Fruit fly (Drosophila melanogaster) S2 (cell line): ENCODE results near the gene Sap47.

ENCODE experiments used
- CG8478 ChIP-seq: fragments of >200 bp; optimal IDR thresholded peaks from 2 replicates; lab custom pipeline; 2018
- CTCF ChIP-seq, 2 experiments: fragments of >200 bp; optimal IDR thresholded peaks; 2 replicates each; lab custom pipeline; 2018

Gene Sap47

DNA sequence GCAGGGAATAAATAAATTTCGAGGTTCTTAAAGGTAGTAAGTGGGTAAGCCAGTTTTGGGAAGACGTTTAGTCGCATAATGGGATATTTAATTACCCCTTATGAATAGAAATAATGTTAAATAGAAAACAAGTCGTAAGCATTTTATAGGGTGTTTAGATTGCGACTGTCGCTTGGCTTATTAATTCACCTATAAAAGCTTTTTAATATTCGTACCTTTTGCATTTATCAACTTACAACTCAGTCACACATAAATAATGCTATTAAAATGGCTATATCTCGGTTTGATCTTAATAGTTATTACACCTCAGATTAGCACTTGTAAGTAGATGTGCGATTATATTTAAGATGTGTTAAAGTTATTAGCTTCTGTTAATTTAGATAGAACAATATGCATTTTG, 9.6 kb upstream of the Sap47 start, which contains the start of gene CG34276:
TSS of gene CG34276 (plus strand) at position 301 of the 400 bp plus-strand sequence.
- no peak for TF ChIP-seq CG8478

DNA sequence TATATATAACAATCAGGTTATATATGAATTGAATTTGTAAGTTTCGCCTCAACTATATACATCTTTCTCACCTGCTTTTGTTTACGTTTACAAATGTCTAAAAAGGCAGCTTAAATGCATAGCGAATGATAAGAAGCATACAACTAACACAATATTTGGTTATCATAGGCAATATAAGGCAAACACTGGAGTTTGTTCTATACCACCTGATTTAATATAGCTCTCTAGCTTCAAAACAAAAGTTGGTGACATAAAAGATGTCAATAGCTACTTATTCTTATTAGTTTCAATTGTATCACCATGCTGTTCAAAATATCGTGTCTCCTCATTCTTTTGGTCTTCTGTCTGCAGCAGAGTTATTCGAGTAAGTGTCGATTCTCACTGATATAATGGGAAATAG, 9.0 kb upstream of the Sap47 start:
- no peak for TF ChIP-seq CG8478
- no peak for TF ChIP-seq CTCF (optimal IDR thresholded peaks at IDR 0.05; lab: Kevin White, UChicago)

DNA sequence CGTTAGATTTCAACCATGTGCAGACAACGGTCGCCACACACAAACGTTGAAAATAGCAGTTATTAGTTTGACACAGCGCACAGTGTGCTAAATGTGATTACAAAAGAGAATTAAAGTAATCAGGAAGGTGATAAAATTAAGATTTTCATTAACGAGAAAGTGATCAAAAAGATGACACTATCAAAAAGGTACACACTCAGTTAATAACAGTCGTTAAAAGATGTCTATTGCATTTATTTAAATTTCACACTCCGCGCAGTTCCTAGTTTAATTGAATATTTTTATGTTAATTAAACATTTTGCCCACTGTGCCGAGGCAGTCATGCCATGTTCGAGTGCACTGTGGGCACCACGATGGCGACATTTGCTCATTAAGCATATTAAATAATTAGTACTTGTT, 7.7 kb upstream of the Sap47 start:
- no peak for TF ChIP-seq CG8478
- no peak for TF ChIP-seq CTCF (optimal IDR thresholded peaks at IDR 0.05; lab: Kevin White, UChicago)

DNA sequence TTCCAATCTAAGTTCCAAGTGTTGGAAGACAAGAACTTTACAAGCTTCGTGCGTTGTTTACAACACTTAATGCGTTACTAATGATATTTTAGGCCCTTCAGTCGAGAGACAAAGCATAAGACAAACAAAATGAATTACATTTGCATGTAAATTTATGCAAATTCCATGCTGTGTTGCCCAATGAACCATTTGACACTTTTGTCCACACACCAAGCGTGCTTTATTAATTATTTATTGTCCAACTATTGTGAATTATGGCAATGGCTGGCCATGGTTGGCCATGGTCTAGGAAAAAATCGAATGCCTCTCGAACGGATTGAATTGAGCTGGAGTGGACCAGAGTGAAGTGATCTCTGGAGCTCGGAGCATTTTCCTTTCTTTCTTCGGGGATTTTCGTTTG, 6.8 kb upstream of the Sap47 start:
- TF ChIP-seq CTCF (optimal IDR thresholded peaks at IDR 0.05; lab: Kevin White, UChicago), result no peak
- TF ChIP-seq CG8478, result no peak

DNA sequence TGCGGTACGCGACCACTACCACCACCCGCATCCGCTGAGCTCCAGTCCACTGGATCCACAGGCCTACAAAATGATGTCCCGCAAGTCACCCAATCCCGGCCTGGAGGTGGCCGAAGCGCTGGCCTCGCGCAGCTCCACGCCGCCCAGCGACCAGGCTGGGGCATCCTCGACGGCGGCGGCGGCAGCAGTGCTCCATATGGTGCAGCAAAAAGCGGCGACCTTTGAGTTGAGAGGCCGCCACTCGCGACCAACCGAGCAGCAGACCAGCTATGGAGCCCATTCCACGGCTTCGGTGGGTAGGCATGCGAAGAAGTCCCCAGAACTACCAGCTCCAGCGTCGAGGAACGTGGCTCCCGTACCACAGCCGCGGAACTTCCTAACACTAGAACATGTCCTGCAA, 4.8 kb upstream of the Sap47 start:
- TF ChIP-seq CG8478 (no peak), CTCF (optimal IDR thresholded peaks at IDR 0.05; lab: Kevin White, UChicago) (no peak)

DNA sequence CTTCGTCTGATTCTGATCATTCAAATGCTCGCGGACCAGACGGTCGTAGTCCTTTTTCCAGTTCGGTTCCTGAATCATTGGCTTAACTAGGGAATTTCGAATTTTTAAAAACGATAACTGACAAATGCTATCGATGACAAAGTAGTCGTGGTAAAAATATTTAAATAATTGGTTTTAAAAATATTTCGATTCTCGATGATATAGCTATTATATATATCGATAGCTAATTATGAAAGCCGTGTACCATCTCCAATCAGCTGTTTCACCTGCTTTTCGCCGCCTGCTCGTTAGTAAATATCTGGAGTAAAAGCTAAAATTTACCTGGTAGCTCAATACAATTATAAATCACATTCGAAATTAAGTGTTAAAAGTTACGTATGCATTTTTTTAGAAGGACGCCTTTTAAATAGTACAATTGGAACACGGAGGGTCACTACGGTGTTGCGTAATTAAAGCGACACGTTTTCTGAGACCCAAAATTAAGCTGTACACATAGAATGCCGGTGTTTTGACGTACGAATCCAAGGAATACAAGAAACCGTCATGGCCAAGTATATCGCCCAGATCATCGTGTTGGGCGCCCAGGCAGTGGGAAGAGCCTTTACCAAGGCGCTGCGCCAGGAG, 1.2 kb upstream of the Sap47 start, which contains the start of the genes CG5478 and blp:
TSS of gene CG5478 (minus strand) at position 126 of the 624 bp plus-strand sequence.
TSS of gene blp (plus strand) at position 239 of the 624 bp plus-strand sequence.
- TF ChIP-seq CG8478, result no peak
- TF ChIP-seq CTCF (optimal IDR thresholded peaks at IDR 0.05; lab: Kevin White, UChicago), result no peak

DNA sequence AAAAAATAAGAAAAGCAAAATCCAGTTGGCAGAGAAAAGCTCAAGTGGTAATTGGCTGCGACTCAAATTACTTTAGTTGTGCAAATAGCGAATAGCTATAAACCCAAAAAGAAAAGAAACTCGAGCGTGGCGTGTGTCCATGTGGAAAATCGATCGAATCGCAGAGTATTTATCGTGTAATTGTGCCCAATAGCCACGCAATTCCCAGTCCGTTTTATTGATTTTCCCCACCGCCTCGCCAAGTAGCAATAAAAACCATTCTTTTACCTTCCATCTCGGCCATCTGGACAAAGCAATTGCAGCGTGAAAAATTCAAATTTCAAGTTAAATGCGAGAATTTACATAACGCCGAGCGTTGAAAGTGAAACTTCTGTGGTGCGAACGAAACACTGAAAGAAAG, 638 bp downstream of the Sap47 start:
- TF ChIP-seq CTCF (optimal IDR thresholded peaks at IDR 0.05; lab: Kevin White, UChicago) (no peak), CG8478 (no peak)

DNA sequence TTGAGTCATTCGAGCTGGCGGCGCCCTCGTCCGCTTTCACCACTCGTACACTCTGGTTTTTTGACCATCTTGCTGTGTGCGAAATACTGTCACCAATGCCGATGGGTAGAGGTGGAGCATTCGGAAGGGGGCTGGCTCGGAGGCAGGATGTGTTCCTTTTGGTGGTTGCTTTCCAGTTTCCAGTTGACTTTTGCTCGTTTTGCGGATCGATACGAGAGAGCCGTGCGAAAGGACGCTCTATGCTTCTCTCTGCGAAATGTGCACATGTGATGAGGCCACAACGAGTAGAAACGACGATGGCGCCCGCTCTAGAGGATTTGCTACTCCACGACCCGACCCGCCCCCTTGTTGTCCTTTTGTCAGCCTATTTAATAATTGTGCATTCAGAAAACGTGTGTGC, 2.8 kb downstream of the Sap47 start:
- TF ChIP-seq CG8478 (no peak), CTCF (optimal IDR thresholded peaks at IDR 0.05; lab: Kevin White, UChicago) (no peak)

DNA sequence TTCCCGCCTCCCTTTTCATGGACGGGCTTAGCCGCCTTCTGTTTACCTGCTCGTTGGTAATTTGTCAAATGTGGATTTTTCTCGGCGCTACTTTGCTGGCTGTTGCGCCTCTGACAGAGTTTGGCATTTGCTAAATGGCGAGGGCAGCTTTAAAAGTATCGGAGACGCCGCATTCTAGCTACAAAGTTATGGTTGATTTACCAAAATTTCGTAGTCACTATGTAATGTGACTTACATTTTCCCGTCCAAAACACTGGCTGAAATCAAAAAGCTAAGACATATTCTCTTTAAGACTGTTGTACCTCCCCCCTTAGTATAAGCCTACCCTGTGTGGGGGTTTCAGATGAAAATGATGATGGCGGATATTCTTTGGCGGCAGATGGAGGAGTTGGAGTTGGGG, 12.7 kb downstream of the Sap47 start:
- TF ChIP-seq CTCF (optimal IDR thresholded peaks at IDR 0.05; lab: Kevin White, UChicago) (no peak), CG8478 (no peak)

DNA sequence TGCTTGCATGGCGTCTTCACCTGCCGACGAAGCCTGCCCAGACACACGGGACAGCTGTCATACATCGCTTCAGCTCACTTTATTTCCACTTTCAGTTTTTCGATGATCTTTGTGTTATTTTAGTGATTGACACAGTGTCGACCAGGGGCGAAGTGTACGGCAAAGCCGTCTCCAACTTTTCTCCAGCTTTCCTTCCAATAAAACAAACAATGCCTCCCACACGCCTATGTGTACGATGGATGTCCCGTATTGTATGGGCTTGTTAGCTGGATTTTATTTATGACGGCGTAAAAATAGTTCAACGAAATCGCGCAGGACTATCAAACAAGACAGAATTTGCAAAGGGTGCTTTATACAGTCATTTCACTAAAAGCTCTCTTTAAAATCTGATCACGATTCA, 15.9 kb downstream of the Sap47 start, which contains the start of the genes CG31088 and CG46383:
TSS of gene CG31088 (minus strand) at position 101 of the 400 bp plus-strand sequence.
TSS of gene CG46383 (minus strand) at position 101 of the 400 bp plus-strand sequence.
- no peak for TF ChIP-seq CTCF (optimal IDR thresholded peaks at IDR 0.05; lab: Kevin White, UChicago)
- no peak for TF ChIP-seq CG8478

DNA sequence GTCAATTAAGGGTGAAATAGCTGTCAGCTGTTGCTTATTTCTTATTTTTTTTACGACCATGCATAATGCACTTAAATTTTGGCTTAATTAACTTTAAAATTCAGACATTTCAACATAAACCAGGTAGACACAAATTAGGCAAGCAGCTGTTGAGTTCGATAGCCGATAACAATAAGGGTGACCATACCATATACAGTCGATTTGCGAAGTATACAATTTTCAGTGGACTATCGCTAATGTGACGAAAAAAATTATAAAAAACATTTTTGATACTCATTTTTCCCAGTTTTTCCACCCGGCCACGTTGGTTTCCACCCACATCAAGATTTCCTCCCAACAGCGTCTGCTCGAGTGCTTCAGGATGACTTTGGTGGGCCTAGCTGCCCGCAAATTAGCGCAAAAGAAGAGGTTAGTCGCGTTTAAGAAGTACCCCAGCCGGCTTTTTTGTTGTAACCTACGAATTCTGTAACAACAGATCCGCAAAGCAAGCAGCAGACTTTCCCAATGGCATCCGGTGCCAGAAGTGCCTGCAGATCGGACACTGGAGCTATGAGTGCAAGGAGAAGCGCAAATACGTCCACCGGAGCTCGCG, 28.9 kb downstream of the Sap47 start, which contains the start of the genes CG4287 and CG5516:
TSS of gene CG4287 (minus strand) at position 178 of the 592 bp plus-strand sequence.
TSS of gene CG5516 (plus strand) at position 195 of the 592 bp plus-strand sequence.
- TF ChIP-seq CTCF (optimal IDR thresholded peaks at IDR 0.05; lab: Kevin White, UChicago), result no peak
- no peak for TF ChIP-seq CG8478

DNA sequence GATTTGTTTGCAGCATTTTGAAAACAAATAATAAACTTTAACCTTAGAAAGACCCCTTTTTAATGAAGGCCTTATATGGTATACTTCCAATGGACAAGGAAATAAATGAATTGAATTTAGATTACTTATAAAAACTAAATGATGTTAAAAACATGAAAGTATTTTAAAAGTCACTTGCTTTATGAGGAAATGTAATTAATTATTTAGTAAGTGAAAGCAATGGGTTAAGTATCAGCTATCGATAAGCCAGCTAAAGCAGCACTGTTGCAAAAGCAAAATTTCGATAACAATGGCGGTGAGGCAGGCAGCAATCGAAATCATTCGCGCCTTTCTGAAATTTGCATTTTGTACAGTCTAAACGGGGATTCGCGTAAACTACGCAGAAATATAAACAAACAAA, 30.3 kb downstream of the Sap47 start, which contains the start of the genes CG32856 and Rbf2:
TSS of gene CG32856 (minus strand) at position 183 of the 400 bp plus-strand sequence.
TSS of gene Rbf2 (plus strand) at position 278 of the 400 bp plus-strand sequence.
- no peak for TF ChIP-seq CG8478
- TF ChIP-seq CTCF (optimal IDR thresholded peaks at IDR 0.05; lab: Kevin White, UChicago), result no peak

DNA sequence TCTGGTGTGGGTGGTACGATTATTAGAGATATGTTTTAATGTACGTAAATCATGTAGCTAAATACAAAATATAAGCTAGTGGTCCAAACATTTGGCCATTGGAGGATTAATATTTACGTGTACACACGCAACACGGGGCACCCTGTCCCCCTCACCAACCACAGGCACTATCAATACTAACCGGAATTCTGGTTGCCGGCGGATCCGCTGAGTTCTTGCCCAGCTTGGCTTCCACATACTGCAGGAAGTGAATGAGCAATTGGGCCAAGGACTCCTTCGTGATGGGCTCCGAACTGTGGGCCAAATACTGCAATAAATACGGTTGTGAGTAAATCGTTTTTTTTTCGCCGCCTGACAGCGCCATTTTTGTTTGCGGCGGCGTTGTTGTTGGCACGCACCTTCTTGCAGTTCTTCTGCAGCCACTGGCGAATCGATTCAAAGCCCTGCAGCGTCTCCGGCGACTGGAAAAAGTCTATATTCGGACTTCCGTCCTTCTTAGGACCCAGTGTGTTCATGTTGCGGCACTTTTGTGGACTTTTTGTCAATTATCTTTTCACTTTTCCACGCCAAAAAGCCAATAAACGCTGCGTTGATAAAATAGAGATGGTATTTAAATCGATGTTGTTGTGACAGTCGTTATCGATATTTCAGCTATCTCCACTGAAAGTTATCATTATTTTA, 37.5 kb downstream of the Sap47 start, which contains the start of gene mor:
TSS of gene mor (minus strand) at position 616 of the 681 bp plus-strand sequence.
- TF ChIP-seq CG8478 (no peak), CTCF (optimal IDR thresholded peaks at IDR 0.05; lab: Kevin White, UChicago) (peak in 1 of 2 experiments; percentile 13)

DNA sequence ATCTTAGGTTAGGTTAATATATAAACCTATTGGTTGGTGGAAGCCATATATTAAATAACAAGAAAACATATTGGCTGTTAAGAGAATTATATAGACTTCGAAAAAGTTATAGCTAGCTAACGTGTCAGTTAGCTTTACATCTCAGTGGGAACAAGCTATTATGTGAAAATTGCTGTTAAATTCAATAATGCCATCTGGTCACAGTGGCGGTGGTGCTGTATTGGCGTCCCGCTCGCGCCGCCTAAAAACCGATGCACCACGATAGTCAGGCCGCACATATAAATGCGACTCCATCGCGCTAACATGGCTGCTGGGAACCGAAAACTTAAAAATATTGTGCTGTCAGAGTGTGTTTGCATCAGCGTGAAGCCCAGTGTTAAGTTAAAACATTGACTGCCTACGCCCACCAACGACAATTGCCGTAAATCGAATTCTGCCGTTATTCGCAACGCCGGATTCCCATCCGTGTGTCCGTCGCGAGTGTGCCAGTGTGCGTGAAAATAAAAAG, 38.1 kb downstream of the Sap47 start, which contains the start of gene Hel89B:
TSS of gene Hel89B (plus strand) at position 320 of the 508 bp plus-strand sequence.
- no peak for TF ChIP-seq CG8478
- peak; percentile 14 to 30 for TF ChIP-seq CTCF (optimal IDR thresholded peaks at IDR 0.05; lab: Kevin White, UChicago)

DNA sequence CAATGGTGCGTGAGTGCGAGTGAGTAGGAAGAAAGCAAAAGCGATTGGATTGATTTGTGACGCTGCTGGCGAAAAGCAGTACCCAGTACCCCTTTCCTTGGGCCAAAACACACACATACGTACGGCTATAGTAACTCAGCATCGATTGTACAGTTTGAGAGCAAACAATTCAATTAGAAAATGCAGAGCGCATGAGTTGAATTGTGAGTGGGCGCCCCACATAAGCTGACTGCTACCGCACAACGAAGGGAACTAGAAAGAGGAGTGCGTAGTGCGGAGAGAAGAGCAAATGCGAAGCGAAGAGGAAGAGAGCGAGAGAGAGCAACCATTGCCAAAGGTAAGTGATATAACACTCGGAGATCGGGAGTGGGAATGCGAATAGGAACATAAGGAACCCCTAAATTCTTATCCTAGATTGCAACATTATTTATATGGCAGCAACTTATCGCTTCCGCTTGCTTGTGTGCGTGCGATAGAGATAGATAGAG, 38.6 kb downstream of the Sap47 start:
- TF ChIP-seq CTCF (optimal IDR thresholded peaks at IDR 0.05; lab: Kevin White, UChicago), result peak in 1 of 2 experiments; percentile 33
- TF ChIP-seq CG8478, result no peak
